Worm (Caenorhabditis elegans) whole organism, late embryonic: ENCODE results near the gene C01G10.5.

Experiments
- F13H6.1 ChIP-seq: sonication (generic microtip); optimal IDR thresholded peaks from 2 replicates; lab custom pipeline; 2016; ENCODE audit warnings: missing genetic modification characterization, missing compliant biosample characterization
- K09A11.1 ChIP-seq: sonication (generic microtip); optimal IDR thresholded peaks from 2 replicates; lab custom pipeline; 2017; ENCODE audit warnings: antibody characterized with exemption, mild to moderate bottlenecking, missing genetic modification characterization, missing compliant biosample characterization; ENCODE audit not compliant: insufficient read depth
- T23F11.4 ChIP-seq: fragments of 200-800 bp; sonication (Bioruptor generic); optimal IDR thresholded peaks from 2 replicates; lab custom pipeline; 2018; ENCODE audit warnings: mild to moderate bottlenecking, missing genetic modification characterization, missing compliant biosample characterization
- ahr-1 ChIP-seq: sonication (generic microtip); optimal IDR thresholded peaks from 2 replicates; lab custom pipeline; 2016; ENCODE audit warnings: missing genetic modification characterization, missing compliant biosample characterization
- ama-1 ChIP-seq: fragments of 150-350 bp; optimal IDR thresholded peaks from 2 replicates; lab custom pipeline; 2014
- ceh-14 ChIP-seq: sonication (generic microtip); optimal IDR thresholded peaks from 2 replicates; lab custom pipeline; 2016; ENCODE audit warnings: missing genotype, missing genetic modification characterization, missing compliant biosample characterization
- ceh-18 ChIP-seq: sonication (generic microtip); optimal IDR thresholded peaks from 2 replicates; lab custom pipeline; 2016; ENCODE audit warnings: missing genetic modification characterization, missing compliant biosample characterization
- ceh-19 ChIP-seq: fragments of 200-800 bp; sonication (Bioruptor generic); optimal IDR thresholded peaks from 2 replicates; lab custom pipeline; 2018; ENCODE audit warnings: mild to moderate bottlenecking, missing genetic modification characterization, missing compliant biosample characterization
- ceh-2 ChIP-seq: sonication (generic microtip); optimal IDR thresholded peaks from 2 replicates; lab custom pipeline; 2016; ENCODE audit warnings: missing genotype, missing genetic modification characterization, missing compliant biosample characterization
- ceh-31 ChIP-seq: sonication (generic microtip); optimal IDR thresholded peaks from 2 replicates; lab custom pipeline; 2016; ENCODE audit warnings: missing genetic modification characterization, missing compliant biosample characterization
- ceh-34 ChIP-seq: sonication (generic microtip); optimal IDR thresholded peaks from 2 replicates; lab custom pipeline; 2016; ENCODE audit warnings: mild to moderate bottlenecking, missing genetic modification characterization, missing compliant biosample characterization
- ceh-6 ChIP-seq: fragments of 200-800 bp; sonication (Bioruptor generic); optimal IDR thresholded peaks from 2 replicates; lab custom pipeline; 2018; ENCODE audit warnings: mild to moderate bottlenecking, missing genetic modification characterization, missing compliant biosample characterization
- dmd-4 ChIP-seq: sonication (generic microtip); optimal IDR thresholded peaks from 2 replicates; lab custom pipeline; 2016; ENCODE audit warnings: borderline replicate concordance, missing genetic modification characterization, missing compliant biosample characterization
- dve-1 ChIP-seq: sonication (generic microtip); optimal IDR thresholded peaks from 2 replicates; lab custom pipeline; 2017; ENCODE audit warnings: antibody characterized with exemption, mild to moderate bottlenecking, missing genetic modification characterization, missing compliant biosample characterization
- elt-4 ChIP-seq: sonication (generic microtip); optimal IDR thresholded peaks from 2 replicates; lab custom pipeline; 2016; ENCODE audit warnings: missing genetic modification characterization, missing compliant biosample characterization
- ets-4 ChIP-seq: sonication (generic microtip); optimal IDR thresholded peaks from 2 replicates; lab custom pipeline; 2016; ENCODE audit warnings: missing genetic modification characterization, missing compliant biosample characterization
- fax-1 ChIP-seq: sonication (generic microtip); optimal IDR thresholded peaks from 2 replicates; lab custom pipeline; 2016; ENCODE audit warnings: missing genotype, missing genetic modification characterization, missing compliant biosample characterization
- fkh-10 ChIP-seq: fragments of 150-350 bp; optimal IDR thresholded peaks from 2 replicates; lab custom pipeline; 2014; ENCODE audit warnings: missing biosample characterization, missing genetic modification reagents, missing genetic modification characterization
- fkh-6 ChIP-seq: sonication (generic microtip); optimal IDR thresholded peaks from 2 replicates; lab custom pipeline; 2016; ENCODE audit warnings: missing genetic modification characterization, missing compliant biosample characterization
- hlh-13 ChIP-seq: fragments of 200-800 bp; sonication (Bioruptor generic); optimal IDR thresholded peaks from 2 replicates; lab custom pipeline; 2018; ENCODE audit warnings: mild to moderate bottlenecking, missing genetic modification characterization, missing compliant biosample characterization
- hlh-15 ChIP-seq: sonication (generic microtip); optimal IDR thresholded peaks from 2 replicates; lab custom pipeline; 2016; ENCODE audit warnings: missing genetic modification characterization, missing compliant biosample characterization
- hlh-6 ChIP-seq: sonication (generic microtip); optimal IDR thresholded peaks from 2 replicates; lab custom pipeline; 2016; ENCODE audit warnings: missing genotype, missing genetic modification characterization, missing compliant biosample characterization
- madf-2 ChIP-seq: sonication (generic microtip); optimal IDR thresholded peaks from 2 replicates; lab custom pipeline; 2017; ENCODE audit warnings: missing genetic modification characterization, missing compliant biosample characterization
- mec-3 ChIP-seq: sonication (generic microtip); optimal IDR thresholded peaks from 2 replicates; lab custom pipeline; 2016; ENCODE audit warnings: borderline replicate concordance, missing genetic modification characterization, missing compliant biosample characterization
- nhr-11 ChIP-seq: fragments of 150-350 bp; optimal IDR thresholded peaks from 2 replicates; lab custom pipeline; 2014; ENCODE audit warnings: missing biosample characterization, missing genetic modification characterization
- npax-4 ChIP-seq: sonication (generic microtip); optimal IDR thresholded peaks from 2 replicates; lab custom pipeline; 2016; ENCODE audit warnings: missing genetic modification characterization, missing compliant biosample characterization
- odd-2 ChIP-seq: sonication (generic microtip); optimal IDR thresholded peaks from 2 replicates; lab custom pipeline; 2017; ENCODE audit warnings: antibody characterized with exemption, mild to moderate bottlenecking, missing genetic modification characterization, missing compliant biosample characterization
- pag-3 ChIP-seq: sonication (generic microtip); optimal IDR thresholded peaks from 2 replicates; lab custom pipeline; 2016; ENCODE audit warnings: missing compliant biosample characterization, missing genetic modification characterization, borderline replicate concordance
- pat-9 ChIP-seq: fragments of 200-800 bp; sonication (Bioruptor generic); optimal IDR thresholded peaks from 2 replicates; lab custom pipeline; 2018; ENCODE audit warnings: mild to moderate bottlenecking, missing genetic modification characterization, moderate library complexity, missing compliant biosample characterization
- pax-1 ChIP-seq: fragments of 150-350 bp; optimal IDR thresholded peaks from 2 replicates; lab custom pipeline; 2014; ENCODE audit warnings: missing biosample characterization, missing genetic modification characterization
- pha-2 ChIP-seq: sonication (generic microtip); optimal IDR thresholded peaks from 2 replicates; lab custom pipeline; 2017; ENCODE audit warnings: mild to moderate bottlenecking, missing genetic modification characterization, missing compliant biosample characterization
- pha-4 ChIP-seq: fragments of 150-350 bp; optimal IDR thresholded peaks from 2 replicates; lab custom pipeline; 2018; ENCODE audit warnings: missing biosample characterization, missing genetic modification reagents, missing genetic modification characterization
- pqm-1 ChIP-seq: sonication (generic microtip); optimal IDR thresholded peaks from 2 replicates; lab custom pipeline; 2016; ENCODE audit warnings: missing genetic modification characterization, missing compliant biosample characterization
- rnt-1 ChIP-seq: sonication (generic microtip); optimal IDR thresholded peaks from 2 replicates; lab custom pipeline; 2016; ENCODE audit warnings: missing genetic modification characterization, missing compliant biosample characterization
- syd-9 ChIP-seq: sonication (generic microtip); optimal IDR thresholded peaks from 2 replicates; lab custom pipeline; 2016; ENCODE audit warnings: mild to moderate bottlenecking, missing genetic modification characterization, moderate library complexity, missing compliant biosample characterization
- tbx-2 ChIP-seq: sonication (generic microtip); optimal IDR thresholded peaks from 2 replicates; lab custom pipeline; 2016; ENCODE audit warnings: missing genetic modification characterization, missing compliant biosample characterization
- tbx-7 ChIP-seq: sonication (generic microtip); optimal IDR thresholded peaks from 2 replicates; lab custom pipeline; 2016; ENCODE audit warnings: missing genotype, missing genetic modification characterization, missing compliant biosample characterization
- ttx-3 ChIP-seq: sonication (generic microtip); optimal IDR thresholded peaks from 2 replicates; lab custom pipeline; 2016; ENCODE audit warnings: missing genetic modification reagents, missing genetic modification characterization, missing compliant biosample characterization
- unc-42 ChIP-seq: sonication (generic microtip); optimal IDR thresholded peaks from 2 replicates; lab custom pipeline; 2016; ENCODE audit warnings: missing genotype, missing genetic modification characterization, missing compliant biosample characterization
- unc-86 ChIP-seq: sonication (generic microtip); optimal IDR thresholded peaks from 2 replicates; lab custom pipeline; 2016; ENCODE audit warnings: missing genetic modification characterization, missing compliant biosample characterization
- ztf-16 ChIP-seq: sonication (generic microtip); optimal IDR thresholded peaks from 2 replicates; lab custom pipeline; 2017; ENCODE audit warnings: missing genetic modification characterization, missing compliant biosample characterization

The C01G10.5 gene

ce11 chrV:15063987-15064386, 25.4 kb downstream of the C01G10.5 start, which contains the start of gene rap-2:
Gene rap-2 (minus strand): TSS chrV:15064087.
- TF ChIP-seq F13H6.1 (tag; lab: Kevin White, UChicago) (no peak), ama-1 (no peak), ets-4 (tag; lab: Kevin White, UChicago) (no peak), unc-86 (tag; lab: Kevin White, UChicago) (no peak), pha-4 (tag; lab: Kevin White, UChicago) (no peak), ceh-14 (tag; lab: Kevin White, UChicago) (no peak), hlh-15 (tag; lab: Kevin White, UChicago) (no peak), tbx-2 (no peak), ceh-2 (tag; lab: Kevin White, UChicago) (no peak), K09A11.1 (tag; lab: Kevin White, UChicago) (no peak), ceh-6 (GFP tag; lab: Kevin White, UChicago) (no peak), fax-1 (tag; lab: Kevin White, UChicago) (no peak), fkh-6 (tag; lab: Kevin White, UChicago) (no peak), tbx-7 (tag; lab: Kevin White, UChicago) (no peak), ceh-31 (tag; lab: Kevin White, UChicago) (no peak), ceh-34 (no peak)

ce11 chrV:15060595-15060994, 28.7 kb downstream of the C01G10.5 start:
- TF ChIP-seq elt-4 (no peak), hlh-6 (tag; lab: Kevin White, UChicago) (no peak), madf-2 (tag; lab: Kevin White, UChicago) (no peak), ceh-19 (GFP tag; lab: Kevin White, UChicago) (no peak), dve-1 (tag; lab: Kevin White, UChicago) (no peak), ztf-16 (tag; lab: Kevin White, UChicago) (no peak), ceh-18 (tag; lab: Kevin White, UChicago) (no peak), T23F11.4 (GFP tag; lab: Kevin White, UChicago) (no peak)
- TF ChIP-seq, all 69 proteins: peak for 0

- no peak for TF ChIP-seq hlh-15 (tag; lab: Kevin White, UChicago)
Measured at ce11 chrV:15059534-15059933, 29.8 kb downstream of the C01G10.5 start, which contains the start of the genes mcm-3 and C25D7.15. Gene mcm-3 (minus strand): TSS chrV:15059599. Gene C25D7.15 (plus strand): TSS chrV:15059808.

- no peak for TF ChIP-seq unc-42
- TF ChIP-seq dmd-4 (tag; lab: Kevin White, UChicago), result no peak
- no peak for TF ChIP-seq hlh-15 (tag; lab: Kevin White, UChicago)
- TF ChIP-seq mec-3 (tag; lab: Kevin White, UChicago), result no peak
- TF ChIP-seq pha-2 (tag; lab: Kevin White, UChicago), result no peak
- TF ChIP-seq nhr-11 (tag; lab: Kevin White, UChicago), result no peak
- TF ChIP-seq fkh-10, result no peak
- TF ChIP-seq, all 69 proteins: peak for 0
Measured at ce11 chrV:15058965-15059364, 30.4 kb downstream of the C01G10.5 start.

- TF ChIP-seq hlh-13 (GFP tag; lab: Kevin White, UChicago), result no peak
- no peak for TF ChIP-seq ahr-1 (tag; lab: Kevin White, UChicago)
- no peak for TF ChIP-seq ceh-14 (tag; lab: Kevin White, UChicago)
- no peak for TF ChIP-seq ceh-34
- no peak for TF ChIP-seq pat-9
- TF ChIP-seq hlh-6 (tag; lab: Kevin White, UChicago), result no peak
- no peak for TF ChIP-seq pqm-1
- no peak for TF ChIP-seq pag-3
- TF ChIP-seq odd-2 (tag; lab: Kevin White, UChicago), result no peak
- no peak for TF ChIP-seq hlh-15 (tag; lab: Kevin White, UChicago)
- TF ChIP-seq pax-1 (tag; lab: Kevin White, UChicago), result no peak
- no peak for TF ChIP-seq ets-4 (tag; lab: Kevin White, UChicago)
- no peak for TF ChIP-seq ttx-3
- TF ChIP-seq T23F11.4 (GFP tag; lab: Kevin White, UChicago), result no peak
- no peak for TF ChIP-seq syd-9
- no peak for TF ChIP-seq rnt-1
- no peak for TF ChIP-seq npax-4 (tag; lab: Kevin White, UChicago)
Measured at ce11 chrV:15058423-15058822, 30.9 kb downstream of the C01G10.5 start.
